Fruit fly (Drosophila melanogaster) whole organism, embryonic: ENCODE measurements around the gene Atat.

Experiments
- BtbVII ChIP-seq: fragments of 200-800 bp; sonication (Bioruptor generic); optimal IDR thresholded peaks from 3 replicates; lab custom pipeline; 2017; ENCODE audit warnings: missing biosample characterization, mild to moderate bottlenecking, missing genetic modification characterization
- CG10267 ChIP-seq: fragments of 200-800 bp; sonication (Bioruptor generic); optimal IDR thresholded peaks from 2 replicates; lab custom pipeline; 2018; ENCODE audit warnings: missing biosample characterization, mild to moderate bottlenecking, missing genetic modification characterization, moderate library complexity
- CG10543 ChIP-seq: fragments of 200-800 bp; sonication (Bioruptor generic); optimal IDR thresholded peaks from 3 replicates; lab custom pipeline; 2017; ENCODE audit warnings: missing biosample characterization, mild to moderate bottlenecking, missing genetic modification characterization, moderate library complexity
- CG10654 ChIP-seq: fragments of 200-800 bp; sonication (Bioruptor generic); optimal IDR thresholded peaks from 2 replicates; lab custom pipeline; 2016; ENCODE audit warnings: missing biosample characterization, missing genetic modification characterization
- CG11247 ChIP-seq: fragments of 200-800 bp; sonication (Bioruptor generic); IDR thresholded peaks from 2 replicates; pipeline ENCODE4 v1.3.6; 2022; ENCODE audit warnings: missing biosample characterization, missing genetic modification characterization
- CG12071 ChIP-seq: fragments of 200-800 bp; sonication (Bioruptor generic); optimal IDR thresholded peaks from 3 replicates; lab custom pipeline; 2018; ENCODE audit warnings: missing biosample characterization, mild to moderate bottlenecking, missing genetic modification characterization
- CG17568 ChIP-seq: fragments of 200-800 bp; sonication (Bioruptor generic); optimal IDR thresholded peaks from 2 replicates; lab custom pipeline; 2018; ENCODE audit warnings: missing biosample characterization, mild to moderate bottlenecking, missing genetic modification characterization, moderate library complexity
- CG2120 ChIP-seq: fragments of 200-800 bp; sonication (Bioruptor generic); optimal IDR thresholded peaks from 3 replicates; lab custom pipeline; 2016; ENCODE audit warnings: missing biosample characterization, missing genetic modification characterization
- CG31365 ChIP-seq: fragments of 200-800 bp; sonication (Bioruptor generic); optimal IDR thresholded peaks from 2 replicates; lab custom pipeline; 2018; ENCODE audit warnings: missing biosample characterization, mild to moderate bottlenecking, missing genetic modification characterization
- CG32767 ChIP-seq: fragments of 200-800 bp; sonication (Bioruptor generic); IDR thresholded peaks from 2 replicates; pipeline ENCODE4 v1.3.6; 2022; ENCODE audit warnings: missing biosample characterization, missing genetic modification characterization
- CG33557 ChIP-seq: fragments of 200-800 bp; sonication (Bioruptor generic); optimal IDR thresholded peaks from 2 replicates; lab custom pipeline; 2019; ENCODE audit warnings: missing biosample characterization, mild to moderate bottlenecking, missing genetic modification characterization, moderate library complexity
- CG42726 ChIP-seq: fragments of 200-800 bp; sonication (Bioruptor generic); IDR thresholded peaks from 2 replicates; pipeline ENCODE4 v1.3.6; 2022; ENCODE audit warnings: missing biosample characterization, missing genetic modification characterization; ENCODE audit not compliant: partially characterized antibody
- CG4328 ChIP-seq: fragments of 200-800 bp; sonication (Bioruptor generic); optimal IDR thresholded peaks from 3 replicates; lab custom pipeline; 2017; ENCODE audit warnings: missing biosample characterization, missing genetic modification reagents, missing genetic modification characterization
- CG6683 ChIP-seq: fragments of 200-800 bp; sonication (Bioruptor generic); optimal IDR thresholded peaks from 2 replicates; lab custom pipeline; 2017; ENCODE audit warnings: missing biosample characterization, mild to moderate bottlenecking, missing genetic modification characterization, missing genetic modification reagents
- CG8281 ChIP-seq: fragments of 200-800 bp; sonication (Bioruptor generic); optimal IDR thresholded peaks from 2 replicates; lab custom pipeline; 2018; ENCODE audit warnings: missing biosample characterization, mild to moderate bottlenecking, missing genetic modification characterization, moderate library complexity
- CkIIα-i1 ChIP-seq: fragments of 200-800 bp; sonication (Bioruptor generic); IDR thresholded peaks from 2 replicates; pipeline ENCODE4 v1.3.6; 2022; ENCODE audit warnings: missing biosample characterization, missing genetic modification characterization
- CrebB ChIP-seq: fragments of 200-800 bp; sonication (Bioruptor generic); optimal IDR thresholded peaks from 3 replicates; lab custom pipeline; 2018; ENCODE audit warnings: missing biosample characterization, mild to moderate bottlenecking, missing genetic modification characterization
- Deaf1 ChIP-seq: fragments of 200-800 bp; optimal IDR thresholded peaks from 3 replicates; lab custom pipeline; 2019; ENCODE audit warnings: missing biosample characterization, mild to moderate bottlenecking, missing genetic modification characterization, moderate library complexity
- ERR ChIP-seq: fragments of 200-800 bp; sonication (Bioruptor generic); optimal IDR thresholded peaks from 2 replicates; lab custom pipeline; 2016; ENCODE audit warnings: missing biosample characterization, missing genetic modification characterization
- Eip74EF ChIP-seq, 2 experiments: fragments of 200-800 bp in 1 of 2; fragments of >200 bp in 1 of 2; sonication (Bioruptor generic) in 1 of 2; optimal IDR thresholded peaks; 2 replicates each; lab custom pipeline; 2017 to 2019; ENCODE audit warnings: missing biosample characterization in 2 of 2, missing genetic modification characterization in 2 of 2, mild to moderate bottlenecking in 1 of 2, moderate library complexity in 1 of 2
- Ets65A ChIP-seq: fragments of 200-800 bp; sonication (Bioruptor generic); peaks from one replicate; lab custom pipeline; 2016; ENCODE audit warnings: missing biosample characterization, missing genetic modification characterization
- Fer1 ChIP-seq: fragments of 200-800 bp; sonication (Bioruptor generic); optimal IDR thresholded peaks from 2 replicates; lab custom pipeline; 2017; ENCODE audit warnings: missing biosample characterization, mild to moderate bottlenecking, missing genetic modification characterization
- Hey ChIP-seq: fragments of 200-800 bp; sonication (Bioruptor generic); optimal IDR thresholded peaks from 3 replicates; lab custom pipeline; 2018; ENCODE audit warnings: missing biosample characterization, mild to moderate bottlenecking, missing genetic modification characterization
- Jarid2 ChIP-seq: fragments of 200-800 bp; sonication (Bioruptor generic); optimal IDR thresholded peaks from 3 replicates; lab custom pipeline; 2017; ENCODE audit warnings: mild to moderate bottlenecking, missing biosample characterization, missing genetic modification reagents, missing genetic modification characterization
- MTF-1 ChIP-seq: fragments of 200-800 bp; sonication (Bioruptor generic); optimal IDR thresholded peaks from 2 replicates; lab custom pipeline; 2018; ENCODE audit warnings: missing biosample characterization, mild to moderate bottlenecking, missing genetic modification characterization, borderline replicate concordance
- NC2β ChIP-seq: fragments of 200-800 bp; sonication (Bioruptor generic); optimal IDR thresholded peaks from 2 replicates; lab custom pipeline; 2016; ENCODE audit warnings: missing biosample characterization, missing genetic modification characterization
- Nf-YC ChIP-seq: fragments of 200-800 bp; optimal IDR thresholded peaks from 3 replicates; lab custom pipeline; 2019; ENCODE audit warnings: missing biosample characterization, mild to moderate bottlenecking, missing genetic modification characterization, moderate library complexity
- TFAM ChIP-seq: fragments of 200-800 bp; sonication (Bioruptor generic); optimal IDR thresholded peaks from 2 replicates; lab custom pipeline; 2017; ENCODE audit warnings: missing biosample characterization, missing genetic modification characterization, inconsistent platforms
- Trl ChIP-seq, 3 experiments: fragments of >200 bp in 2 of 3; fragments of 200-800 bp in 1 of 3; sonication (Bioruptor generic) in 1 of 3; optimal IDR thresholded peaks; 2 replicates in 1 of 3; 3 replicates in 2 of 3; lab custom pipeline; 2016 to 2017; ENCODE audit warnings: missing biosample characterization in 1 of 3, missing genetic modification characterization in 1 of 3
- aop ChIP-seq: fragments of 200-800 bp; sonication (Bioruptor generic); IDR thresholded peaks from 2 replicates; pipeline ENCODE4 v1.3.6; 2022; ENCODE audit warnings: missing biosample characterization, missing genetic modification characterization
- cg ChIP-seq: fragments of 200-800 bp; sonication (Bioruptor generic); optimal IDR thresholded peaks from 3 replicates; lab custom pipeline; 2019; ENCODE audit warnings: missing biosample characterization, mild to moderate bottlenecking, missing genetic modification characterization, moderate library complexity
- crol ChIP-seq: fragments of 200-800 bp; sonication (Bioruptor generic); IDR thresholded peaks from 2 replicates; pipeline ENCODE4 v1.3.6; 2022; ENCODE audit warnings: missing biosample characterization, missing genetic modification characterization
- grau ChIP-seq: fragments of 200-800 bp; optimal IDR thresholded peaks from 3 replicates; lab custom pipeline; 2019; ENCODE audit warnings: missing biosample characterization, mild to moderate bottlenecking, missing genetic modification characterization, moderate library complexity
- h ChIP-seq: fragments of >200 bp; optimal IDR thresholded peaks from 2 replicates; lab custom pipeline; 2017
- hbn ChIP-seq: fragments of 200-800 bp; sonication (Bioruptor generic); IDR thresholded peaks from 2 replicates; pipeline ENCODE4 v1.3.6; 2022; ENCODE audit warnings: missing biosample characterization, missing genetic modification characterization; ENCODE audit not compliant: partially characterized antibody
- kah ChIP-seq: fragments of 200-800 bp; sonication (Bioruptor generic); optimal IDR thresholded peaks from 2 replicates; lab custom pipeline; 2018; ENCODE audit warnings: missing biosample characterization, mild to moderate bottlenecking, missing genetic modification characterization
- kni ChIP-seq: fragments of 200-800 bp; sonication (Bioruptor generic); optimal IDR thresholded peaks from 3 replicates; lab custom pipeline; 2017; ENCODE audit warnings: mild to moderate bottlenecking, missing biosample characterization, missing genetic modification reagents, missing genetic modification characterization
- lab ChIP-seq: fragments of 200-800 bp; sonication (Bioruptor generic); optimal IDR thresholded peaks from 3 replicates; lab custom pipeline; 2017; ENCODE audit warnings: missing biosample characterization, missing genetic modification characterization, mild to moderate bottlenecking, moderate library complexity, missing genetic modification reagents
- lilli ChIP-seq: fragments of 200-800 bp; sonication (Bioruptor generic); optimal IDR thresholded peaks from 3 replicates; lab custom pipeline; 2016; ENCODE audit warnings: missing biosample characterization, missing genetic modification characterization
- onecut ChIP-seq: fragments of 200-800 bp; sonication (Bioruptor generic); IDR thresholded peaks from 2 replicates; pipeline ENCODE4 v1.3.6; 2022; ENCODE audit warnings: missing biosample characterization, missing genetic modification characterization
- phol ChIP-seq: fragments of 200-800 bp; sonication (Bioruptor generic); optimal IDR thresholded peaks from 3 replicates; lab custom pipeline; 2018; ENCODE audit warnings: missing biosample characterization, mild to moderate bottlenecking, missing genetic modification characterization, moderate library complexity
- pros ChIP-seq: fragments of 200-800 bp; sonication (Bioruptor generic); optimal IDR thresholded peaks from 3 replicates; lab custom pipeline; 2019; ENCODE audit warnings: missing biosample characterization, mild to moderate bottlenecking, missing genetic modification characterization, moderate library complexity
- sd ChIP-seq: fragments of 200-800 bp; sonication (Bioruptor generic); optimal IDR thresholded peaks from 3 replicates; lab custom pipeline; 2018; ENCODE audit warnings: missing biosample characterization, mild to moderate bottlenecking, missing genetic modification characterization, moderate library complexity
- sens ChIP-seq: fragments of 200-800 bp; sonication (Bioruptor generic); peaks from one replicate; lab custom pipeline; 2016; ENCODE audit warnings: missing biosample characterization, missing genetic modification characterization
- sug ChIP-seq: fragments of 200-800 bp; optimal IDR thresholded peaks from 2 replicates; lab custom pipeline; 2019; ENCODE audit warnings: missing biosample characterization, mild to moderate bottlenecking, missing genetic modification characterization, moderate library complexity
- tna ChIP-seq: fragments of 200-800 bp; sonication (Bioruptor generic); IDR thresholded peaks from 2 replicates; pipeline ENCODE4 v1.3.6; 2022; ENCODE audit warnings: missing biosample characterization, missing genetic modification characterization; ENCODE audit not compliant: partially characterized antibody
- twi ChIP-seq: fragments of 200-800 bp; optimal IDR thresholded peaks from 2 replicates; lab custom pipeline; 2019; ENCODE audit warnings: missing biosample characterization, mild to moderate bottlenecking, missing genetic modification characterization, moderate library complexity

Atat gene

dm6 chr3L:9466595-9466994 lies 40.0 kb upstream of the Atat start (continued):
- TF ChIP-seq h (no peak), CG2120 (GFP tag; lab: Kevin White, UChicago) (peak; percentile 47), NC2β (no peak), lilli (GFP tag; lab: Kevin White, UChicago) (peak; percentile 29)

dm6 chr3L:9465652-9466244 lies 39.2 kb upstream of the Atat start:
- peak; percentile 10 for TF ChIP-seq MTF-1 (GFP tag; lab: Kevin White, UChicago)
- peak; percentile 91 for TF ChIP-seq crol (GFP tag; lab: Robert Waterston, UW)
- no peak for TF ChIP-seq CkIIα-i1 (GFP tag; lab: Robert Waterston, UW)
- TF ChIP-seq kah: peak; percentile 43
- peak; percentile 38 for TF ChIP-seq CG4328 (GFP tag; lab: Kevin White, UChicago)
- no peak for TF ChIP-seq CG31365 (tag; lab: Kevin White, UChicago)
- TF ChIP-seq CG12071 (GFP tag; lab: Kevin White, UChicago): peak; percentile 22
- peak; percentile 71 for TF ChIP-seq kni (GFP tag; lab: Kevin White, UChicago)
- peak; percentile 22 for TF ChIP-seq Nf-YC
- TF ChIP-seq sd (tag; lab: Kevin White, UChicago): peak; percentile 51
- no peak for TF ChIP-seq CG6683 (GFP tag; lab: Kevin White, UChicago)
- TF ChIP-seq CG10543 (GFP tag; lab: Kevin White, UChicago): peak; percentile 50
- TF ChIP-seq CG10654 (GFP tag; lab: Kevin White, UChicago): no peak
- TF ChIP-seq twi (tag; lab: Kevin White, UChicago): no peak
- TF ChIP-seq CG11247 (GFP tag; lab: Robert Waterston, UW): no peak
- TF ChIP-seq Trl (optimal IDR thresholded peaks at IDR 0.05; lab: Kevin White, UChicago): peak; percentile 83 to 84
- no peak for TF ChIP-seq Trl (GFP tag; optimal IDR thresholded peaks at IDR 0.05; lab: Kevin White, UChicago)
- peak; percentile 60 for TF ChIP-seq CG8281 (tag; lab: Kevin White, UChicago)
- TF ChIP-seq CG42726 (GFP tag; lab: Robert Waterston, UW): 0 out of 2 replicates have a peak, but pooled peaks have one; percentile 36
- peak; percentile 5 for TF ChIP-seq Deaf1
- peak; percentile 1 for TF ChIP-seq CG33557
- peak; percentile 48 for TF ChIP-seq pros (GFP tag; lab: Kevin White, UChicago)
- peak; percentile 88 for TF ChIP-seq cg (GFP tag; lab: Kevin White, UChicago)
- TF ChIP-seq sens (GFP tag; lab: Kevin White, UChicago): peak; percentile 31
- 0 out of 2 replicates have a peak, but pooled peaks have one; percentile 21 for TF ChIP-seq tna (GFP tag; lab: Robert Waterston, UW)
- peak; percentile 5 for TF ChIP-seq phol (tag; lab: Kevin White, UChicago)
- no peak for TF ChIP-seq BtbVII (GFP tag; lab: Kevin White, UChicago)
- peak; percentile 76 for TF ChIP-seq sug (tag; lab: Kevin White, UChicago)
- no peak for TF ChIP-seq aop
- peak; percentile 24 for TF ChIP-seq CG10267 (tag; lab: Kevin White, UChicago)
- peak; percentile 30 for TF ChIP-seq Hey (tag; lab: Kevin White, UChicago)
- peak; percentile 9 for TF ChIP-seq lab (GFP tag; lab: Kevin White, UChicago)
- TF ChIP-seq CG17568 (GFP tag; lab: Kevin White, UChicago): no peak
- TF ChIP-seq Ets65A (GFP tag; lab: Kevin White, UChicago): peak; percentile 76
- no peak for TF ChIP-seq TFAM (GFP tag; lab: Kevin White, UChicago)
- no peak for TF ChIP-seq grau
- TF ChIP-seq CG32767 (GFP tag; lab: Robert Waterston, UW): 0 out of 2 replicates have a peak, but pooled peaks have one; percentile 28
- peak; percentile 28 for TF ChIP-seq Fer1 (GFP tag; lab: Kevin White, UChicago)
- no peak for TF ChIP-seq Eip74EF (GFP tag; optimal IDR thresholded peaks at IDR 0.05; lab: Kevin White, UChicago)
- TF ChIP-seq CrebB (tag; lab: Kevin White, UChicago): peak; percentile 22
- peak; percentile 23; the same call in 1 of the 2 replicates for TF ChIP-seq hbn (GFP tag; lab: Robert Waterston, UW)
- TF ChIP-seq ERR (GFP tag; lab: Kevin White, UChicago): no peak
- peak; percentile 13 for TF ChIP-seq Jarid2 (GFP tag; lab: Kevin White, UChicago)
- peak; percentile 15; the same call in 1 of the 2 replicates for TF ChIP-seq onecut
